Fruit fly (Drosophila melanogaster): ENCODE results near the gene CG6231.

The CG6231 gene

dm6 chr3R:19632685-19633116, at the start of gene CG6231:
TSS of gene CG6231 (minus strand) at chr3R:19632718.
- TF ChIP-seq EcR (GFP tag; optimal IDR thresholded peaks at IDR 0.05) (no peak), pan (optimal IDR thresholded peaks at IDR 0.05) (no peak), usp (GFP tag; optimal IDR thresholded peaks at IDR 0.05) (no peak), psq (optimal IDR thresholded peaks at IDR 0.05) (no peak), Dll (optimal IDR thresholded peaks at IDR 0.05) (no peak), CG8478 (optimal IDR thresholded peaks at IDR 0.05) (no peak)

- TF ChIP-seq psq (optimal IDR thresholded peaks at IDR 0.05): no peak
- TF ChIP-seq EcR (GFP tag; optimal IDR thresholded peaks at IDR 0.05): no peak
- no peak for TF ChIP-seq CG8478 (optimal IDR thresholded peaks at IDR 0.05)
- no peak for TF ChIP-seq Dll (optimal IDR thresholded peaks at IDR 0.05)
- TF ChIP-seq usp (GFP tag; optimal IDR thresholded peaks at IDR 0.05): no peak
- TF ChIP-seq pan (optimal IDR thresholded peaks at IDR 0.05): no peak
Measured at dm6 chr3R:19679832-19680231, 47.3 kb upstream of the CG6231 start.

dm6 chr3R:19672905-19673304, 40.4 kb upstream of the CG6231 start:
- TF ChIP-seq psq (optimal IDR thresholded peaks at IDR 0.05) (no peak), Dll (optimal IDR thresholded peaks at IDR 0.05) (no peak), pan (optimal IDR thresholded peaks at IDR 0.05) (no peak), CG8478 (optimal IDR thresholded peaks at IDR 0.05) (no peak), usp (GFP tag; optimal IDR thresholded peaks at IDR 0.05) (no peak), EcR (GFP tag; optimal IDR thresholded peaks at IDR 0.05) (no peak)

dm6 chr3R:19672136-19672535, 39.6 kb upstream of the CG6231 start:
- TF ChIP-seq CG8478 (optimal IDR thresholded peaks at IDR 0.05): no peak
- no peak for TF ChIP-seq usp (GFP tag; optimal IDR thresholded peaks at IDR 0.05)
- TF ChIP-seq pan (optimal IDR thresholded peaks at IDR 0.05): no peak
- TF ChIP-seq psq (optimal IDR thresholded peaks at IDR 0.05): no peak
- no peak for TF ChIP-seq EcR (GFP tag; optimal IDR thresholded peaks at IDR 0.05)
- no peak for TF ChIP-seq Dll (optimal IDR thresholded peaks at IDR 0.05)

dm6 chr3R:19671223-19671991, 38.9 kb upstream of the CG6231 start, which contains the start of gene Naam:
TSS of gene Naam (plus strand) at chr3R:19671450.
- TF ChIP-seq EcR (GFP tag; optimal IDR thresholded peaks at IDR 0.05) (no peak), Dll (optimal IDR thresholded peaks at IDR 0.05) (no peak), pan (optimal IDR thresholded peaks at IDR 0.05) (no peak), CG8478 (optimal IDR thresholded peaks at IDR 0.05) (no peak), psq (optimal IDR thresholded peaks at IDR 0.05) (no peak), usp (GFP tag; optimal IDR thresholded peaks at IDR 0.05) (no peak)

dm6 chr3R:19664713-19665112, 32.2 kb upstream of the CG6231 start, which contains the start of gene CG7432:
TSS of gene CG7432 (plus strand) at chr3R:19665007.
- TF ChIP-seq CG8478 (optimal IDR thresholded peaks at IDR 0.05) (no peak), usp (GFP tag; optimal IDR thresholded peaks at IDR 0.05) (no peak), pan (optimal IDR thresholded peaks at IDR 0.05) (no peak), psq (optimal IDR thresholded peaks at IDR 0.05) (no peak), Dll (optimal IDR thresholded peaks at IDR 0.05) (no peak), EcR (GFP tag; optimal IDR thresholded peaks at IDR 0.05) (no peak)

- TF ChIP-seq Dll (optimal IDR thresholded peaks at IDR 0.05) (no peak), usp (GFP tag; optimal IDR thresholded peaks at IDR 0.05) (no peak), CG8478 (optimal IDR thresholded peaks at IDR 0.05) (no peak), pan (optimal IDR thresholded peaks at IDR 0.05) (no peak), EcR (GFP tag; optimal IDR thresholded peaks at IDR 0.05) (no peak), psq (optimal IDR thresholded peaks at IDR 0.05) (no peak)
Measured at dm6 chr3R:19659448-19659847, 26.9 kb upstream of the CG6231 start, which contains the start of gene ort. TSS of gene ort (plus strand) at chr3R:19659748.

- TF ChIP-seq psq (optimal IDR thresholded peaks at IDR 0.05) (no peak), EcR (GFP tag; optimal IDR thresholded peaks at IDR 0.05) (no peak), CG8478 (optimal IDR thresholded peaks at IDR 0.05) (no peak), Dll (optimal IDR thresholded peaks at IDR 0.05) (no peak), pan (optimal IDR thresholded peaks at IDR 0.05) (no peak), usp (GFP tag; optimal IDR thresholded peaks at IDR 0.05) (no peak)
Measured at dm6 chr3R:19657766-19658165, 25.2 kb upstream of the CG6231 start, which contains the start of gene CG6184. TSS of gene CG6184 (minus strand) at chr3R:19657866.

dm6 chr3R:19657235-19657634, 24.7 kb upstream of the CG6231 start:
- TF ChIP-seq EcR (GFP tag; optimal IDR thresholded peaks at IDR 0.05): no peak
- no peak for TF ChIP-seq usp (GFP tag; optimal IDR thresholded peaks at IDR 0.05)
- TF ChIP-seq CG8478 (optimal IDR thresholded peaks at IDR 0.05): no peak
- no peak for TF ChIP-seq psq (optimal IDR thresholded peaks at IDR 0.05)
- no peak for TF ChIP-seq pan (optimal IDR thresholded peaks at IDR 0.05)
- TF ChIP-seq Dll (optimal IDR thresholded peaks at IDR 0.05): no peak

- TF ChIP-seq pan (optimal IDR thresholded peaks at IDR 0.05) (no peak), Dll (optimal IDR thresholded peaks at IDR 0.05) (no peak), usp (GFP tag; optimal IDR thresholded peaks at IDR 0.05) (no peak), EcR (GFP tag; optimal IDR thresholded peaks at IDR 0.05) (no peak), CG8478 (optimal IDR thresholded peaks at IDR 0.05) (no peak)
Measured at dm6 chr3R:19656455-19656854, 23.9 kb upstream of the CG6231 start.

- TF ChIP-seq pan (optimal IDR thresholded peaks at IDR 0.05) (no peak), psq (optimal IDR thresholded peaks at IDR 0.05) (no peak), EcR (GFP tag; optimal IDR thresholded peaks at IDR 0.05) (no peak), usp (GFP tag; optimal IDR thresholded peaks at IDR 0.05) (no peak), Dll (optimal IDR thresholded peaks at IDR 0.05) (no peak), CG8478 (optimal IDR thresholded peaks at IDR 0.05) (no peak)
Measured at dm6 chr3R:19650718-19651117, 18.2 kb upstream of the CG6231 start, which contains the start of gene CG31219. TSS of gene CG31219 (plus strand) at chr3R:19651018.

dm6 chr3R:19648289-19648916, 15.9 kb upstream of the CG6231 start, which contains the start of the genes CG6195 and CG31220:
TSS of gene CG6195 (minus strand) at chr3R:19648410.
TSS of gene CG31220 (plus strand) at chr3R:19648487.
- TF ChIP-seq psq (optimal IDR thresholded peaks at IDR 0.05): no peak
